Worm (Caenorhabditis elegans): ENCODE data around the gene C03G6.17.
"Not testable (repeated sequence)": the region's sequence is repeated elsewhere in the genome, so short reads cannot be mapped to it uniquely, and the experiment has no call there.

- not testable (repeated sequence) for TF ChIP-seq dao-5, him-1 (tag; optimal IDR thresholded peaks at IDR 0.05)
Measured at ce11 chrV:7345494-7345893, 35.4 kb downstream of the C03G6.17 start, which contains the start of gene nhr-147.

All from whole organism, L4/young adult.